Fruit fly (Drosophila melanogaster) ovary, adult (tissue): ENCODE results near the gene Zcchc7.

Experiments
- CG17801 ChIP-seq: fragments of 200-800 bp; optimal IDR thresholded peaks from 2 replicates; lab custom pipeline; 2019; ENCODE audit warnings: missing biosample characterization, mild to moderate bottlenecking, missing genetic modification characterization, moderate library complexity; ENCODE audit not compliant: partially characterized antibody

Gene Zcchc7

DNA sequence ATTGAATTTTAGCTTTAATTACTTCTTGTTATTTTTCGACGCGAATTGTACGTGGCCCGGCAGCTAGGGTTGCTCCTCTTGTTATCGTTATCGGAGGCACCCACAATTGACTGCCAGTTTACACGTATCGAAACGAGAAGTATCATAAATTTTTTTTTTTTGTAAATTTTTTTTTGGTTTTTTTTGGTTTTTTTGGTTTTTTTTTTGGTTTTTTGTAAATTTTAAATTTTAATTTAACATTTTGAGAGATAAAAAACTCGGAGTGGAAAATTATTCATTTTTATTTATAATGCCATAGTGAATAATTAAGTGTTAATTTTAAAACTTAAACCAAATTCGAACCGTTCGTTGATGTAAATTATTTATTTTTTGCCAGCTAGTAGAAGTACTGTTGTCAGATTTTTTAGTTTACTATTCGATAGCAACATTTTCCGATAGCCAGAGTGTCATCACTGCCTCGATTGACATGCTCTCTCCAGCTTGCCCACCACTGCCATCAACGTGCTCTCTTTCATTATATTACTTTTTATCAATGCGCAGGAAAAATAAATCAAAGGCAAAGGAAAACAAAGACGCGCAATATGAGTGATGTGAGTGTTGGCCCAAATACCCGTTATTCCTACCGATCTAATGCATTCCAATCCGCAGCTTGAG, at the start of gene Zcchc7, which contains the start of gene kud:
Gene Zcchc7 (plus strand): TSS at position 467 of the 654 bp plus-strand sequence.
Gene kud (minus strand): TSS at position 72 of the 654 bp plus-strand sequence.
- TF ChIP-seq CG17801 = peak; percentile 76

DNA sequence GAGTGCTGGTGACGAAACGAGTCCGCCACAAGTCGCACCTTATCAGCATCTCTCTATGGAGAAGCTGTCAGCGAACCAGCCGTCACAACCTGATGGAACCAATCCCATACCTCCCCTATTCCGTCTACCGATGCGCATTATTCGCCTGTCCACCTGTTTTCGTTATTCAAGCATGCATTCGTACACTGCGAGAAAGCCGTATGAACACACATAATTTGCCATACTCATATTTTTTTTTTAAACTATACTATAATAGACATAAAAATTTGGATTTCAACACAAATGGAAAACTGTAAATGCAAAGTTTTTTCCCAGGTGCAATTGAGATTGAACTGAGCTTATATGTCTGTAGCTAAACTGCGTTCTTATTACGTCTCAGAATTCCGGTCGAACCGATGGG, 48.6 kb upstream of the Zcchc7 start:
- TF ChIP-seq CG17801 = peak; percentile 15

DNA sequence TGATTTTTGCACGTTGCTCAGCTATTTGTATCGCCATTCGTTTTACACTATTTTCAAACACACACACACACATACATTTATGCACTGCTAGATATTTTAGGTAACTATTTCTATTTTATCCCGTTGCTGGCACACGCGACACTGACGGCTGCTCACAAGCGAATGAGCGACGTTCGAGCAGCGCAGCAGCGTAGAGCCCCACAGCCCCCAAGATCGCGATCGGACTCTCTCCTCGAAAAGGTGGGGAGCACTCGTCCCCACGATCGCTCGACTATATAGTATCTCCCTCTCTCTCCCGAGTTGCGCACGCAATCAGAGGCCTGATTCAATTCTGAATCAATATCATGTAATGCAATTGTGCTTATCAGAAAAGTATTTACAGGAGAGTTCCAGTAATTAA, 45.2 kb upstream of the Zcchc7 start:
- peak; percentile 54 for TF ChIP-seq CG17801

DNA sequence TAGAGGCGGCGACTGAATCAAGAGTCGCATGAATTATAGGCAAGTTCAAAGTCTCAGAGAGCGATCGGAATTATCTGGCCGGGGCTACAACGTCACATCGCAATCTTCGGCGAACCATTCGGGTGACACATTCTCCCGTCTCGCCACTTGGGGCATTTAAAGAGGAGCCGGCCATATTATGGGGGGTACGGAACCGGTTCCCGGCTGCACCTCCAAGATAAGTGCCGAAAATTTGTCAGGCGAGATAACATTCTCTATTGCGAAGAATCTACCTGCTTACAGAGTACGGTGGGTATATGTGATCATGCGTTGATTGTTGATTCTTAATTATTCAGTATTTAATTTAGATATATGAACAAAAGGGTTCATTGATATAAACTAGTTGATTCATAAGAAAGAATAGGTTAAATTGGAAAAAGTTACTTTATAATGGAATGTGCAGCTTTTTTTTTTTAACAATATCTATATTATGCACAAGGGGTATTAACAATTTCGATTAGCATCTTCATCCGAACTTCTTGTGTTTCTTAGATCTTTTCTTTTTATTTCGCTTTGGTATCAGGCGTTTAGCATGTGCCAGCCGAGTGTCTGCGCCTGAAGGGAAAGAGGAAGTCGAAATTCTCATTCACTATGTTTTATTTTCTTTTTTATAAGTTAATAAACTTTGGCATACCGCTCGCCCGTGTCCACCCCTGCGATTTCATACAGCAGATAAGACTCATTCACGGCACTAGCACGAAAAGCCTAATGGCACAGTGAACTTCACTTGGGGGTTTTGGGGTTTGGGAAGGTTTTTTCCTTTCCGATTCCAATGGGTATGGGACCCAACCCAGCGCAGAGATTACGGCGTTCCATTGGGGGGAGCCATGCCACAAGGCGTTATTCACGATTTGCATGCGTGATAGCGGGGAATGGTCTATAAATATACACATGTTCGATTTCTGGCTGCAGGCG, 43.4 kb upstream of the Zcchc7 start:
- no peak for TF ChIP-seq CG17801

DNA sequence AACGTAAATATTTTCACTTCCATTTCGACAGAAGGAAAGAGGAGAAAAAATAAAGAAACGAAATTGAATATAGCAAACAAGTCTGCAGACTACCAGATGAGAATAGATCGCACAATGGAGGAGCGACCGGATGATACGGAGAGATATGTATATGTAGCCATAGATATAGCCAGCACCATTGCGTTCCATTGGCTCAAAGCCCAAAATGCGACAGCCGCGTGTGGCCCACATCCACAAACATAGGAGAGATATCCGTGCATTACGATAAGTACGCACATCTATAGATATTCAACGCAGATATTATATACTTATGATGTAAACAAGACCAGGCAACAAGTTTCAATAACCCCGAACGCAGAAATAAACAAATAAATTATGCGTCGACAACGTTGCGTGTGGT, 41.9 kb upstream of the Zcchc7 start:
- no peak for TF ChIP-seq CG17801

DNA sequence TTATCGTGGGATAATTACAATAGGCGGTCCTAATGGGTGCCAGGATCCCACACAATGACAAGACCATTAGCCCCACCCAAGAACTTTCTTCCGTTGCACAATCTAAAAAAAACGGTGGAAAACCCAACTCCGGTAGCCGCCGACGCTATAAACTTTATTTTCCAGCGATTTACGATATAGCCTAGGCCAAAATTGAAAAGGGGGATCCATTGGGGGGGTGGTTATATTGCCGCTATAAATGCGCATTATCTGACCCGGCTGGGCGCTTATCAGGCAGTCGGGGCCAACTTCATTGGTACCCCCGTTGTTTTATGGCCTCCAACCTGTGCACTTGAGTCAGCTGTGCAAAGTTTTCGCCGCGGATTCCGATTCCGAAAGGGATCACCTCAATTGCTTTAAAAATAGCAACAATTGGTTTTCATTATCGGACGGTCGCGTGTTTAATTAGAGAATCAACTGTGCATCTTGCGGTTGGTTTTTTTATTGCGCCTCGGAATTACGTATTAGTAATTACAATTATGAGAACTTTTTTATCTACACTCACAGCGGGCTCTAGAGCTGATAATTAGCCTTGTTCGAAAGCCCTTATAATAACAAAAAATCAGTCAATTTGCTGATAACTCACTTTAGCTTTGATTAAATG, 41.4 kb upstream of the Zcchc7 start:
- TF ChIP-seq CG17801 = peak; percentile 63

DNA sequence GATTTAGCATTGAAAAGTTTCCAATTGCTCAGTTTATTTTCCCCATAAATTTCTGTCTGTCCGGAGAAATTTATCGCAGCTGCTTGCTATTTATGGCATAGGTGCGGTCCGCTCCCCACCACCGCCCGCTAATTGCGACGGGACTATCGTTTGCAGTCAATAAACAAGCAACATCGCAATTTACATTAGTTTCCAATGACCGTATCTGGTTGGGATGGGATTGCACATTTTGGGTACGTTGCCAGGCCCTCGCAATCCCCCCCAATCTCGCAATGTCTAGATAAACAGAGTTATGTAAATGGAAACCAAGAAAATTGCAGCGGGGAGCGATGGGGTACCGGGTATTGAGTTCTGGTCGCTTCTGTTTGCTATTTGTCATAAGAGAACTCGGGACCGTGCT, 40.6 kb upstream of the Zcchc7 start, which contains the start of gene nudC:
Gene nudC (plus strand): TSS at position 368 of the 400 bp plus-strand sequence.
- TF ChIP-seq CG17801 = no peak

DNA sequence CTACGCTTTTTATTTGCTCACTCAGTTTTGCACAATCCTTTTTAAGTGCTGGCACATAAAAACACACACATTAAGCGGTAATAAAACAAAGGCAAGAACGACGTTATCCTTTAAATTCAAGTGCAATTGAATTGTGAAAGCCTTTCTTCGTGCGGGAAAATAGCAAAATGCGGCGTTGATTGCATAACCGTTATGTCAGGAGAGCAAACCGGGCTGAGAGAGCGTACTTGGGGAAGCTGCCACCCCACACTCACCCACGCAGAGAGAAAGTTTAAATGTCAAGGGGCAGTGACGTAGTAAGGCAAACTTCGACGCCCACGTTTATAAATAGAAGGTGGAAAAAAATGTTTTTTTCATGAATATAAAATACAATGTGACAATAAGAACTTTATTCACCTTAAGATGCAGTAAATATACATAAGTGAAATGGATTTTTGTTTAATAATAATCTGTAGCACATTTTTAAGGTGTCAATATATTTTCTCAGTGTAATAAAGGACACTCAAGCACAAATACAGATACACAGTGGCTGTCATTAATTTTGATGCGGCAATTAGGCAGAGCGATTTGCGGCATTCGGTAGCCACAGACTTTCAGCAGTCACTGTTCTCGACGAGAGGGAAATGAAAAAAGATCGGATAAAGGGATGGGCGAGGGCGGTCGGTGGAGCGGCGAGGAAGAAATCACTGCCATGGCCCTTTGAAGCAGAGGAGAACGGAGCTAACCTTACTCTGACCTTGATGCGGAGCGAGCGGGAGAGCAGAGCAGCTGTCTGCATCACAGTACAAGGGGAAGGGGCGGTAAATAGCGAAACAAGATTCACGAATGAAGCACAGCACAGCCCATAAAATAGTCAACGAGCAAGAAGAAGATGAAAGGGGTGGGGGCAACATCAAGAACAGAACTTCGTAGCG, 39.1 kb upstream of the Zcchc7 start:
- no peak for TF ChIP-seq CG17801

DNA sequence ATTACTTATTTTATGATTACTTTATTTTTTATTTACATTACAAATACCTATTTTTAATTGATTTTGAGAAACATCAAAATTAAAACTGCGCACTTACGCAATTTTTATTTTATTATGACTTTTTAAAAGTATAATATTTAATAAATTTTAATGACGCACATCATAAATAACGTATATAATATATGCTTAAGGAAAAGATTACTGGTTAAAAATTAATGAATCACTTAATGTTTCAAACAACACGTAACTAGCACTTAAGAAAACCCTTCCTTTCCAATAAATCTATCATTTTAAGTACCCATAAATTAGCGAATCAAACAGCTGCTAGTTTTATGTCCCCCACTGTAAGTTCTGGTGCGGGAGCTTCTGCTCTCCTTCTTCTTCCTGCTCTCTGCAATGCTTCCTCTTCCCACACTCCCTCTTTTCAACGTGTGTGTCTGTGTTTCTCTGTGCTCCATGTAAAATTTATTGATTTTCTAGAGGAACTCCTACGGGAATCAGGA, 38.3 kb upstream of the Zcchc7 start:
- TF ChIP-seq CG17801 = no peak

DNA sequence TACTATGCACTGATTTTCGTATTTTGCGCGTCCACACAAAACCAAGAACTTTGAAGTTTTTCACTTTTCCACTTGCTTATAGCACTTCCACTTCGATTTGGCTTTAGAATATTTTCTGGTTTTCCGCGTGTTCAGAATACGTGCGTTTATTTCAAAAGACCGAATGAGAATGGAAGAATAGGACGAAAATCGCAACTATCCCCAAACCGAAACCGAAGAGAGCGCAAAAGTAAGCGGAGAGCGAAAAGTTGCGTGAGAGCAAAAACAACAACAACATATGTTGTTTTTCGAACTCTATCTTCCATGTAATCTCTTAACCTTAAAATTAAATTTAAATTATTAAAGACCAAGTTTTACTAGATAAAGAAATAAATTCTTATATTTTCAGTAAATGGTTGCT, 37.6 kb upstream of the Zcchc7 start, which contains the start of gene CG9674:
Gene CG9674 (minus strand): TSS at position 174 of the 400 bp plus-strand sequence.
- peak; percentile 16 for TF ChIP-seq CG17801

DNA sequence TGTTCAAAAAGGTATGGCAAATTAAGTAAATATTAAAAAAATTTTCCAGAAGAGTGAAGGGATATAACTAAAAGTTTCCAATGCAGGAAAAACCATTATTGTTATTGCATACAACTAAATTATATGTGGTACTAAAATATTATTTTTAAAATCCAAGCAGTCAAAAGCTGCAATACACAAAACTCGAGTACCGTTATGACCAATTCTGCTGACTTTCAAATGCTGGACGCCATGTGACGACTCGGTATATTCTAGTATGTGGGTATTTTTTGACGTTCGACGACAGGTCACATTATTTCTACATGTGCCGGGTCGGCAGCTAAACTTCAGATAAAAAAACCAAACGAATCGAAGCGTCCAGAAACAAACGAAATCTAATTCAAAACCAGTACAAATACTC, 37.0 kb upstream of the Zcchc7 start:
- no peak for TF ChIP-seq CG17801

DNA sequence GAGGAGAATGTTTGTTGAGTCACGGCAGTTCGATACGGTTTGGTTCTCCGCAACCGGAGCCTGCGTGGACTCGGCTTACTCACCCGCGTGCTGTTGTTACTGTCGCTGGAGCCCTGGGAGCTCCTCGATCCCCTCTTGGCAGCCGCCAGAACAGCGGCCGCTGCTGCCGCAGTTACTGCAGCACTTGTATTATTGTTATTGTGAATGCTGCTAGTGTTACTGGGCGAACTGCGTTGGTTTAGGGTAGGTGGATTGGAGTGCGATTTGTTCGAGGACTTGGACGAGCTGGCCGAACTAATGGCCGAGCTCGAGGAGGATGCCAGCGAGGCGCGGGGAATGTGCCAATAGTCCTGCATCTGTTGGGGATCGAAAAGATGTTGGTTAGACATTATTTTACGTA, 34.7 kb upstream of the Zcchc7 start:
- TF ChIP-seq CG17801 = no peak

DNA sequence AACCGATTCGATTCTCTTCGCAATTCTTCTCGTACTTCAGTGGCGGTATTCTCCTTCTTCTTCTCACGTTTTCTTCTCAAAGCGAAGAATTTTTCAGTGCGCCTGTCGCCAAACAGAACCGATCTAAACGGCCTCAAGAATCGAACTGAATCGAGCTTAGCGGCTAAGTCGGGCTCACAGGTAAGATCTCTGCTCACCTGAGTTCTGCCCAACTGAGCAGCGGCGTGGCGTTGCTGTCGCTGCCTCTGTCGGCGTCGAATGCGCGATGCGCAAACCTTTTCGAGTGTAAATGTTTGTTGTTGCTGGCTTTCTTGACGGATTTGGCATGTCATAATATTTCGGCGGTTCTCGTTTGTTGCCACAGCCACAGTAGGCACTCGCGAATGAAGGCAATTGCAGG, 33.3 kb upstream of the Zcchc7 start:
- no peak for TF ChIP-seq CG17801

DNA sequence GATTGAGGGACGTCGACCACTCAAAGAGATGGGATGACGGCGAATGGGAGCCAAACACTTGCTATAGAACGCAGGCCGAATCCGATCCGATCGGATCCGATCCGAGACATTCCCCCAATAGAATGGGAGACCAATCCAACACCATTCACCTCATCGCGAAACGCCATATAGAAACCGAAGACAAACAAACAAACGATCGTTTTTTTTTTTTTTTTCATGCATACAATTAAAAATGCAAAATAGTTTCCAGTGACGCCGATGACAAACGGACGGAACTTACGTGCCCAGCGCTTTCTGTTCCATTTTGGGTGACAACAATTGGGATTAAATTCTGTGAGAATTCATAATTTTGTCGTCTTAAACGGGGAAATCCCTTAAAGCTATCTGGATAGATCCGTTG, 31.2 kb upstream of the Zcchc7 start:
- no peak for TF ChIP-seq CG17801

DNA sequence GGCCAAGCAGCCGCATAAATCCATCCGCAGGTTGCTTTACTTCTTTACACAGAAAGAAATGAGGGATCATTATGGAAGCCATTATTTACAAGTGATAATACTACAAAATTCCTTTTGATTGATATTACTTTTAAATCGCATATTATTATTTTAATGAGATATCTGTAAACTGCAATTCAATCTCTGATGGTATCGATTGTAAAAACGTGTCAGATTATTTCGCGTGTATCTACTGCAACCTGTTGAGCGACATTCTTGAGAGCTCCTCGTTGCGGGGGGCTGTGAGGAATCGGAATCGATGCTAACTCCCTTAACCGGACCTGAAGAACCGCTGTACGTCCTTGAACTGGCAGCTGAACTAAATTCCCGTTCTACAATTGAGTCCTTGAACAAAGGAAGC, 27.1 kb upstream of the Zcchc7 start:
- no peak for TF ChIP-seq CG17801

DNA sequence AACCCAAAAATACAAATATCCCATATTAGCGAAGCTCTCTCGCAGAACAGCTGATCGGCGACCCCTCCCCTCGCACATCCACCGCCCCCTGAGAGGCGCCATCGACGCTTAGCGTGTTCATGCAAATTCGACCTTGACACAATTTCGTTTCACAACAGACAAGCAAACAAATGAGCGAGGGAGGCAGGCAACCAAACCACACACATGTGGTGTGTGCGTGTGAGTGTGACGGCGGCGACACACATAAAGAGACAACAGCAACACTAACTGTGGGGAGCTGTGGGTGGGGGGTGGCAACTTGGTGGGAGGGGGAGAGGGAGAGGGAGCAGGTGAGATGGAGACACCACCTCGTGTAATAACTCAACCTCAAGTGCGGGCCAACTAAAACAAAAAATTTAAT, 20.5 kb upstream of the Zcchc7 start:
- no peak for TF ChIP-seq CG17801
